Worm (Caenorhabditis elegans): Measurements from ENCODE around the gene vab-1.

vab-1 gene

DNA sequence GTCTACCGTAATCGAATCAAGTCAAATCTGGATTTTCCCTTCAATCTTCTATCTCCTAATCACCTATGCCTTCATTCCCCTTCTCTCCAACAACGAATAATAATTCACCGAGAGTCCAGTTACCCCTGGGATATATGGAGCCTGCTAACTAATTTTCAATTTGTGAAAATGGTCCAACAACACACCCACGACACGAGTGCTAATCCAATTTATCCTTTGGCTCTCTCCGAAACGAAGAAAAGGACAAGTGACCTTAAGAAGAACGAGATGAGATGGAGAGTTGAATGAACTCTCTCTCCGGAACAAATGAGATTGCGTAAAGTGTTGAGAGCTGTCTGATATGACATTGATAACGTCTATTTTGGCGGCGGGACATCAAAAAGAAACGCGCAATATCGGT lies 12.5 kb downstream of the vab-1 start:
- TF ChIP-seq ceh-62 (tag; optimal IDR thresholded peaks at IDR 0.05) (no peak), nhr-111 (GFP tag; optimal IDR thresholded peaks at IDR 0.05) (no peak), unc-62 (GFP tag; optimal IDR thresholded peaks at IDR 0.05 in 1 of 2) (peak in 1 of 2 experiments; percentile 9), unc-62 (tag; optimal IDR thresholded peaks at IDR 0.05) (no peak)

DNA sequence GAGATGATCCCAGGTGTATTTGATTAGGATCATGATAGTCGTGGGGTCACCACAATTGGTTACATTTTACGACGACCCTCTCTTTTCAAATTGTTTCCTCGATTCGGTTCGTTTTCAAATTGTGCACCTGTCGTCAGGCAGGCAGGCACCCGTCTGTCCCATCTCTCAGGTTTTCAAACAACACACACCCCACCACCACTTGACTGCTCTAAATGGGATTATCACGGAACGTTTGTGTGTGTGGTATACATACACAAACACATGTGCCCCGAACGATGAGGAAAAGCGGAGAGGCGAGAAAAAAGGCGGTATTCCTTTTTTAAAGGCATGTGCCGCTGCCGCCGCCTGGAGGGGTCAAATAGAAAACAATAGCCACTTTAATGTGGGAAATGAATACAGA lies 13.5 kb downstream of the vab-1 start:
- TF ChIP-seq hlh-11 (tag; optimal IDR thresholded peaks at IDR 0.05), result no peak
- TF ChIP-seq ztf-11 (tag; optimal IDR thresholded peaks at IDR 0.05), result no peak
- no peak for TF ChIP-seq saeg-2 (GFP tag; IDR thresholded peaks at IDR 0.05)
- no peak for TF ChIP-seq mep-1 (tag; optimal IDR thresholded peaks at IDR 0.05)
- no peak for TF ChIP-seq lin-13 (GFP tag; optimal IDR thresholded peaks at IDR 0.05)
- no peak for TF ChIP-seq lin-1 (GFP tag; IDR thresholded peaks at IDR 0.05)
- no peak for TF ChIP-seq F37D6.2 (tag; optimal IDR thresholded peaks at IDR 0.05)
- no peak for TF ChIP-seq tag-97 (GFP tag; IDR thresholded peaks at IDR 0.05)
- TF ChIP-seq nhr-111 (GFP tag; optimal IDR thresholded peaks at IDR 0.05), result no peak
- TF ChIP-seq unc-62 (GFP tag; optimal IDR thresholded peaks at IDR 0.05 in 1 of 2), result no peak
- TF ChIP-seq unc-62 (tag; optimal IDR thresholded peaks at IDR 0.05), result no peak
- TF ChIP-seq mxl-3 (GFP tag; optimal IDR thresholded peaks at IDR 0.05), result no peak
- TF ChIP-seq unc-39 (tag; optimal IDR thresholded peaks at IDR 0.05), result no peak
- no peak for TF ChIP-seq mxl-2 (GFP tag; conservative IDR thresholded peaks at IDR 0.05)
- TF ChIP-seq ceh-44 (GFP tag; IDR thresholded peaks at IDR 0.05), result no peak
- no peak for TF ChIP-seq fkh-10 (GFP tag; optimal IDR thresholded peaks at IDR 0.05)
- TF ChIP-seq hif-1 (tag; optimal IDR thresholded peaks at IDR 0.05), result no peak
- no peak for TF ChIP-seq nhr-10 (tag; optimal IDR thresholded peaks at IDR 0.05)
- no peak for TF ChIP-seq lsy-2 (tag; optimal IDR thresholded peaks at IDR 0.05)

ce11 chrII:4590086-4590485 lies 18.3 kb downstream of the vab-1 start:
- peak; percentile 97 for TF ChIP-seq aha-1 (tag)
- TF ChIP-seq dpl-1 (GFP tag; optimal IDR thresholded peaks at IDR 0.05), result no peak

DNA sequence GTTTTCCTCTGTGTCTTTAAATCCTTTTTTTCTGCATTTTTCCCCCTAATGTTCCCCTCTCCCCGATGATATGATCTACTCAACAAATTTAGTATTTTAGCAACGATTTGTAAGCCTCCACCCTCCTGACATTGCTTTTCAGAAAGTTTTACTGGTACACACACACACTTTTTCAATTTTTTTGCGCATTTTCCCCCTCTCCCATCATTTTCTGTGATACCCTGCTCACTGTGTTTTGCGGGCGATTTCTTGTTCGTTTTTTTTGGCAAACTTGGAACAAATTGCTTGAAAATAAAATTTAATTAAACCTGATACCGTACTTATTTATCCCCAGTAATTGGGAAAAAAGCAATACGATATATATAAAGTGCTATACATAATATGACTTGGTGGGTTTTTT lies 18.9 kb downstream of the vab-1 start:
- TF ChIP-seq nhr-48 (tag; optimal IDR thresholded peaks at IDR 0.05) (no peak), pha-4 (GFP tag; IDR thresholded peaks at IDR 0.05) (peak; percentile 43; the same call in 1 of the 2 replicates), pha-4 (tag; optimal IDR thresholded peaks at IDR 0.05) (no peak), lin-38 (GFP tag; IDR thresholded peaks at IDR 0.05) (peak; percentile 12; the same call in 1 of the 2 replicates), hmg-1.1 (GFP tag; IDR thresholded peaks at IDR 0.05) (no peak), ZK337.2 (GFP tag; IDR thresholded peaks at IDR 0.05) (no peak), lin-15B (tag; optimal IDR thresholded peaks at IDR 0.05) (no peak), D1046.2 (GFP tag; IDR thresholded peaks at IDR 0.05) (no peak), mes-2 (tag; optimal IDR thresholded peaks at IDR 0.05; ENCODE audit: poor library complexity, severe bottlenecking) (no peak), R02D3.7 (tag; optimal IDR thresholded peaks at IDR 0.05) (no peak), lim-7 (GFP tag; IDR thresholded peaks at IDR 0.05) (no peak), zfp-3 (GFP tag; conservative IDR thresholded peaks at IDR 0.05) (no peak), fkh-10 (GFP tag; optimal IDR thresholded peaks at IDR 0.05) (no peak), ceh-20 (GFP tag; IDR thresholded peaks at IDR 0.05) (0 out of 2 replicates have a peak, but pooled peaks have one; percentile 12)

DNA sequence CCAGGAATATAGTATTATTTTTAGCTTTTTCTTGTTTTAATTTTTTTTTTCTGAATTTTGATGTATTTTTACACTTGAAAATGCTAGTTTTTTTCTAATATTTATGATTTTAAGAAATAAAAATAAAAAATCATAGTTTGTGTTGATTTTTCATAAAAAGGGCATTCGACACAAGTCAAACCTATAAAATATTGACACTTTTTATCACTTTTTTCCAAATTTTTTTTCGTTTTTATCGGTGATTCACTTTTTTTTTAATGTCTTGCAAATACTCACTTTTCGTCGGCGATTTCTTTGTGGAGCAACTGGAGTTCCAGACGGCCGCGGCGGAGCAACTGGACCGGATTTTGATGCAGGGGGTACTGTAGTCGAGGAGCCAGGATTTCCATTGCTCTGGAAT lies 25.6 kb downstream of the vab-1 start:
- TF ChIP-seq madf-9 (GFP tag; conservative IDR thresholded peaks at IDR 0.05) (no peak), hlh-11 (tag; optimal IDR thresholded peaks at IDR 0.05) (peak; percentile 3), daf-16 (GFP tag; optimal IDR thresholded peaks at IDR 0.05) (no peak), daf-16 (tag; optimal IDR thresholded peaks at IDR 0.05) (peak; percentile 24), php-3 (GFP tag; IDR thresholded peaks at IDR 0.05) (peak; percentile 70), pqm-1 (tag; optimal IDR thresholded peaks at IDR 0.05) (peak; percentile 18), dmd-6 (GFP tag; IDR thresholded peaks at IDR 0.05) (peak; percentile 26; the same call in 1 of the 2 replicates), nhr-28 (tag; optimal IDR thresholded peaks at IDR 0.05) (peak; percentile 57), Y105C5A.15 (GFP tag; IDR thresholded peaks at IDR 0.05) (no peak)

Data from whole organism, L4 larva.